Fruit fly (Drosophila melanogaster) whole organism, prepupa: ENCODE measurements around the gene CG7695.

Source experiments
- CG10631 ChIP-seq: fragments of 200-800 bp; sonication (Bioruptor generic); optimal IDR thresholded peaks from 2 replicates; lab custom pipeline; 2016; ENCODE audit warnings: missing biosample characterization, missing genetic modification characterization
- CG11294 ChIP-seq: fragments of 200-800 bp; sonication (Bioruptor generic); IDR thresholded peaks from 2 replicates; pipeline ENCODE4 v1.3.6; 2022; ENCODE audit warnings: missing biosample characterization, missing genetic modification characterization
- CG11762 ChIP-seq: fragments of 200-800 bp; sonication (Bioruptor generic); optimal IDR thresholded peaks from 3 replicates; lab custom pipeline; 2016; ENCODE audit warnings: missing biosample characterization, missing genetic modification characterization; ENCODE audit not compliant: insufficient read depth
- CG15336 ChIP-seq: fragments of 200-800 bp; sonication (Bioruptor generic); IDR thresholded peaks from 2 replicates; pipeline ENCODE4 v1.3.6; 2022; ENCODE audit warnings: missing biosample characterization, missing genetic modification characterization
- CG3032 ChIP-seq: fragments of 200-800 bp; optimal IDR thresholded peaks from 2 replicates; lab custom pipeline; 2019; ENCODE audit warnings: missing biosample characterization, mild to moderate bottlenecking, missing genetic modification characterization, moderate library complexity
- CG31627 ChIP-seq: fragments of 200-800 bp; sonication (Bioruptor generic); optimal IDR thresholded peaks from 3 replicates; lab custom pipeline; 2016; ENCODE audit warnings: missing biosample characterization, missing genetic modification characterization
- CG32006 ChIP-seq: fragments of 200-800 bp; sonication (Bioruptor generic); optimal IDR thresholded peaks from 3 replicates; lab custom pipeline; 2017; ENCODE audit warnings: missing biosample characterization, mild to moderate bottlenecking, missing genetic modification characterization
- CG3919 ChIP-seq: fragments of 200-800 bp; sonication (Bioruptor generic); optimal IDR thresholded peaks from 3 replicates; lab custom pipeline; 2016; ENCODE audit warnings: missing biosample characterization, missing genetic modification characterization
- CG4318 ChIP-seq: fragments of 200-800 bp; sonication (Bioruptor generic); optimal IDR thresholded peaks from 3 replicates; lab custom pipeline; 2017; ENCODE audit warnings: missing biosample characterization, mild to moderate bottlenecking, missing genetic modification characterization
- CG6163 ChIP-seq: fragments of 200-800 bp; sonication (Bioruptor generic); IDR thresholded peaks from 3 replicates; pipeline ENCODE4 v1.3.6; 2022; ENCODE audit warnings: missing biosample characterization, missing genetic modification characterization
- CG6276 ChIP-seq: fragments of 200-800 bp; sonication (Bioruptor generic); optimal IDR thresholded peaks from 2 replicates; lab custom pipeline; 2017; ENCODE audit warnings: missing biosample characterization, mild to moderate bottlenecking, missing genetic modification characterization
- CG6792 ChIP-seq: fragments of 200-800 bp; sonication (Bioruptor generic); optimal IDR thresholded peaks from 3 replicates; lab custom pipeline; 2016; ENCODE audit warnings: missing biosample characterization, missing genetic modification characterization
- CG6808 ChIP-seq: fragments of 200-800 bp; sonication (Bioruptor generic); optimal IDR thresholded peaks from 3 replicates; lab custom pipeline; 2017; ENCODE audit warnings: missing biosample characterization, missing genetic modification characterization, mild to moderate bottlenecking, moderate library complexity, missing genetic modification reagents
- CG6854 ChIP-seq: fragments of 200-800 bp; sonication (Bioruptor generic); optimal IDR thresholded peaks from 2 replicates; lab custom pipeline; 2017; ENCODE audit warnings: missing biosample characterization, mild to moderate bottlenecking, missing genetic modification characterization
- CG7368 ChIP-seq: fragments of 200-800 bp; sonication (Bioruptor generic); optimal IDR thresholded peaks from 3 replicates; lab custom pipeline; 2016; ENCODE audit warnings: missing biosample characterization, missing genetic modification characterization
- CG8119 ChIP-seq: fragments of 200-800 bp; sonication (Bioruptor generic); IDR thresholded peaks from 3 replicates; pipeline ENCODE4 v1.3.6; 2022; ENCODE audit warnings: missing biosample characterization, missing genetic modification characterization
- CG9139 ChIP-seq: fragments of 200-800 bp; sonication (Bioruptor generic); optimal IDR thresholded peaks from 3 replicates; lab custom pipeline; 2017; ENCODE audit warnings: missing biosample characterization, mild to moderate bottlenecking, missing genetic modification characterization
- Eip75B ChIP-seq: fragments of 200-800 bp; sonication (Bioruptor generic); optimal IDR thresholded peaks from 3 replicates; lab custom pipeline; 2016; ENCODE audit warnings: missing biosample characterization, missing genetic modification characterization
- Eip78C ChIP-seq: fragments of 200-800 bp; sonication (Bioruptor generic); peaks from one replicate; lab custom pipeline; 2016; ENCODE audit warnings: missing biosample characterization, missing genetic modification characterization
- Ets96B ChIP-seq: fragments of 200-800 bp; optimal IDR thresholded peaks from 2 replicates; lab custom pipeline; 2019; ENCODE audit warnings: missing biosample characterization, mild to moderate bottlenecking, missing genetic modification characterization, moderate library complexity
- Gug ChIP-seq: fragments of 200-800 bp; sonication (Bioruptor generic); IDR thresholded peaks from 2 replicates; pipeline ENCODE4 v1.3.6; 2022; ENCODE audit warnings: missing biosample characterization, missing genetic modification characterization
- Hr38 ChIP-seq: sonication (Bioruptor generic); optimal IDR thresholded peaks from 2 replicates; lab custom pipeline; 2016; ENCODE audit warnings: missing biosample characterization, missing genetic modification characterization
- Hr39 ChIP-seq: fragments of 200-800 bp; sonication (Bioruptor generic); optimal IDR thresholded peaks from 2 replicates; lab custom pipeline; 2016; ENCODE audit warnings: missing biosample characterization, missing genetic modification characterization
- Hr4 ChIP-seq: fragments of 200-800 bp; sonication (Bioruptor generic); optimal IDR thresholded peaks from 3 replicates; lab custom pipeline; 2016; ENCODE audit warnings: missing biosample characterization, missing genetic modification characterization
- Lpt ChIP-seq: fragments of 200-800 bp; sonication (Bioruptor generic); optimal IDR thresholded peaks from 3 replicates; lab custom pipeline; 2016; ENCODE audit warnings: missing biosample characterization, missing genetic modification characterization
- OdsH ChIP-seq: fragments of 200-800 bp; sonication (Bioruptor generic); optimal IDR thresholded peaks from 3 replicates; lab custom pipeline; 2016; ENCODE audit warnings: missing biosample characterization, missing genetic modification characterization
- Smox ChIP-seq: fragments of 200-800 bp; sonication (Bioruptor generic); optimal IDR thresholded peaks from 3 replicates; lab custom pipeline; 2016; ENCODE audit warnings: missing biosample characterization, missing genetic modification characterization
- Sox102F ChIP-seq: fragments of 200-800 bp; sonication (Bioruptor generic); optimal IDR thresholded peaks from 2 replicates; lab custom pipeline; 2016; ENCODE audit warnings: missing biosample characterization, mild to moderate bottlenecking, missing genetic modification characterization
- Sox14 ChIP-seq: fragments of 200-800 bp; sonication (Bioruptor generic); optimal IDR thresholded peaks from 3 replicates; lab custom pipeline; 2016; ENCODE audit warnings: missing biosample characterization, missing genetic modification characterization
- achi ChIP-seq: fragments of 200-800 bp; sonication (Bioruptor generic); optimal IDR thresholded peaks from 3 replicates; lab custom pipeline; 2016; ENCODE audit warnings: missing biosample characterization, missing genetic modification characterization
- dac ChIP-seq: fragments of 200-800 bp; sonication (Bioruptor generic); optimal IDR thresholded peaks from 2 replicates; lab custom pipeline; 2017; ENCODE audit warnings: missing biosample characterization, mild to moderate bottlenecking, missing genetic modification characterization
- dsx ChIP-seq: fragments of 200-800 bp; optimal IDR thresholded peaks from 3 replicates; lab custom pipeline; 2019; ENCODE audit warnings: missing biosample characterization, mild to moderate bottlenecking, missing genetic modification characterization, moderate library complexity; ENCODE audit not compliant: poor library complexity, severe bottlenecking
- eg ChIP-seq: fragments of 200-800 bp; sonication (Bioruptor generic); IDR thresholded peaks from 3 replicates; pipeline ENCODE4 v1.3.6; 2022; ENCODE audit warnings: missing biosample characterization, missing genetic modification characterization
- esn ChIP-seq: fragments of 200-800 bp; sonication (Bioruptor generic); optimal IDR thresholded peaks from 2 replicates; lab custom pipeline; 2016; ENCODE audit warnings: missing biosample characterization, mild to moderate bottlenecking, missing genetic modification characterization, moderate library complexity
- fkh ChIP-seq: fragments of 200-800 bp; sonication (Bioruptor generic); optimal IDR thresholded peaks from 3 replicates; lab custom pipeline; 2017; ENCODE audit warnings: missing biosample characterization, mild to moderate bottlenecking, missing genetic modification characterization, moderate library complexity
- lz ChIP-seq: fragments of 200-800 bp; sonication (Bioruptor generic); optimal IDR thresholded peaks from 3 replicates; lab custom pipeline; 2016; ENCODE audit warnings: missing biosample characterization, missing genetic modification characterization
- net ChIP-seq: fragments of 200-800 bp; sonication (Bioruptor generic); optimal IDR thresholded peaks from 3 replicates; lab custom pipeline; 2016; ENCODE audit warnings: missing biosample characterization, missing genetic modification characterization
- salr ChIP-seq, 2 experiments: fragments of 200-800 bp; sonication (Bioruptor generic); optimal IDR thresholded peaks; 3 replicates each; lab custom pipeline; 2016 to 2018; ENCODE audit warnings: missing biosample characterization in 2 of 2, missing genetic modification characterization in 2 of 2, mild to moderate bottlenecking in 1 of 2
- spab ChIP-seq: fragments of 200-800 bp; sonication (Bioruptor generic); optimal IDR thresholded peaks from 2 replicates; lab custom pipeline; 2017; ENCODE audit warnings: missing biosample characterization, mild to moderate bottlenecking, missing genetic modification characterization, missing genetic modification reagents
- ss ChIP-seq, 2 experiments: fragments of 200-800 bp; sonication (Bioruptor generic); optimal IDR thresholded peaks; 2 replicates in 1 of 2; 3 replicates in 1 of 2; lab custom pipeline; 2017 to 2018; ENCODE audit warnings: mild to moderate bottlenecking in 2 of 2, missing biosample characterization in 2 of 2, missing genetic modification characterization in 2 of 2, moderate library complexity in 1 of 2
- svp ChIP-seq: fragments of 200-800 bp; sonication (Bioruptor generic); peaks from one replicate; lab custom pipeline; 2016; ENCODE audit warnings: missing biosample characterization, missing genetic modification characterization

CG7695 gene

dm6 chr3R:18643646-18644045 is 26.3 kb upstream of the CG7695 start:
- TF ChIP-seq CG11762 (no peak), Smox (no peak), net (GFP tag; lab: Kevin White, UChicago) (no peak), dac (no peak), spab (GFP tag; lab: Kevin White, UChicago) (no peak), CG9139 (no peak), svp (GFP tag; lab: Kevin White, UChicago) (no peak), eg (GFP tag; lab: Robert Waterston, UW) (no peak), CG7368 (GFP tag; lab: Kevin White, UChicago) (no peak), Lpt (no peak), CG3919 (GFP tag; lab: Kevin White, UChicago) (no peak), lz (GFP tag; lab: Kevin White, UChicago) (no peak), OdsH (GFP tag; lab: Kevin White, UChicago) (no peak), Eip78C (GFP tag; lab: Kevin White, UChicago) (no peak), Hr38 (GFP tag; lab: Kevin White, UChicago) (no peak), fkh (GFP tag; lab: Kevin White, UChicago) (no peak), CG10631 (no peak), Gug (GFP tag; lab: Robert Waterston, UW) (no peak), dsx (GFP tag; lab: Kevin White, UChicago) (no peak), CG6276 (GFP tag; lab: Kevin White, UChicago) (no peak)

dm6 chr3R:18641242-18641757 is 24.0 kb upstream of the CG7695 start, which contains the start of gene CG14301:
CG14301 (minus strand) TSS chr3R:18641457.
- TF ChIP-seq svp (GFP tag; lab: Kevin White, UChicago) (no peak), CG3919 (GFP tag; lab: Kevin White, UChicago) (peak; percentile 10), lz (GFP tag; lab: Kevin White, UChicago) (no peak), CG8119 (no peak; the same call in 2 of the 3 replicates), salr (GFP tag; optimal IDR thresholded peaks at IDR 0.05; lab: Kevin White, UChicago) (no peak), fkh (GFP tag; lab: Kevin White, UChicago) (no peak), CG31627 (GFP tag; lab: Kevin White, UChicago) (no peak), CG6792 (GFP tag; lab: Kevin White, UChicago) (no peak), Lpt (peak; percentile 3), Eip78C (GFP tag; lab: Kevin White, UChicago) (peak; percentile 29), Sox14 (GFP tag; lab: Kevin White, UChicago) (no peak), CG6854 (no peak), Hr39 (no peak), eg (GFP tag; lab: Robert Waterston, UW) (peak; percentile 29; the same call in 1 of the 3 replicates), ss (GFP tag; optimal IDR thresholded peaks at IDR 0.05; lab: Kevin White, UChicago) (peak in 1 of 2 experiments; percentile 13), CG6808 (GFP tag; lab: Kevin White, UChicago) (no peak), CG15336 (GFP tag; lab: Robert Waterston, UW) (peak; percentile 16; the same call in 1 of the 2 replicates)
- TF ChIP-seq, all 60 proteins: peak for 6

- TF ChIP-seq CG15336 (GFP tag; lab: Robert Waterston, UW) = peak; percentile 60
- peak; percentile 12 for TF ChIP-seq CG6276 (GFP tag; lab: Kevin White, UChicago)
- TF ChIP-seq CG3032 = peak; percentile 6
- peak; percentile 13 for TF ChIP-seq CG6792 (GFP tag; lab: Kevin White, UChicago)
- TF ChIP-seq ss (GFP tag; optimal IDR thresholded peaks at IDR 0.05; lab: Kevin White, UChicago) = peak in 1 of 2 experiments; percentile 13
- TF ChIP-seq CG8119 = peak; percentile 33; the same call in 1 of the 3 replicates
- peak; percentile 25 for TF ChIP-seq Ets96B (tag; lab: Kevin White, UChicago)
- no peak for TF ChIP-seq CG9139
- peak; percentile 13 for TF ChIP-seq OdsH (GFP tag; lab: Kevin White, UChicago)
- no peak for TF ChIP-seq CG7368 (GFP tag; lab: Kevin White, UChicago)
- TF ChIP-seq Gug (GFP tag; lab: Robert Waterston, UW) = peak; percentile 30; the same call in 1 of the 2 replicates
- TF ChIP-seq CG6163 (GFP tag; lab: Robert Waterston, UW) = peak; percentile 49; the same call in 1 of the 3 replicates
- peak; percentile 27 for TF ChIP-seq CG3919 (GFP tag; lab: Kevin White, UChicago)
- no peak for TF ChIP-seq Eip75B (GFP tag; lab: Kevin White, UChicago)
- peak; percentile 4 for TF ChIP-seq esn
- TF ChIP-seq fkh (GFP tag; lab: Kevin White, UChicago) = no peak
- TF ChIP-seq dsx (GFP tag; lab: Kevin White, UChicago) = peak; percentile 49
- TF ChIP-seq CG11294 (GFP tag; lab: Robert Waterston, UW) = peak; percentile 40; the same call in 1 of the 2 replicates
- TF ChIP-seq achi (GFP tag; lab: Kevin White, UChicago) = peak; percentile 27
- no peak for TF ChIP-seq CG4318 (GFP tag; lab: Kevin White, UChicago)
- peak; percentile 19 for TF ChIP-seq Hr4 (GFP tag; lab: Kevin White, UChicago)
- TF ChIP-seq eg (GFP tag; lab: Robert Waterston, UW) = peak; percentile 75
- no peak for TF ChIP-seq Sox102F (GFP tag; lab: Kevin White, UChicago)
- peak; percentile 56 for TF ChIP-seq Eip78C (GFP tag; lab: Kevin White, UChicago)
- peak; percentile 46 for TF ChIP-seq CG32006
These were observed 22.4 kb upstream of the CG7695 start for dm6 chr3R:18639662-18640061.
